Worm (Caenorhabditis elegans) whole organism, L1 larva: ENCODE results near the gene wht-7.
A peak's percentile ranks its signal among the peaks of the same experiment; 100 is the strongest.

Source experiments
- blmp-1 ChIP-seq: fragments of 150-350 bp; optimal IDR thresholded peaks from 2 replicates; lab custom pipeline; 2014; ENCODE audit warnings: missing biosample characterization, missing genetic modification characterization
- ceh-82 ChIP-seq, 3 experiments: fragments of 150-350 bp in 1 of 3; sonication (generic microtip) in 2 of 3; optimal IDR thresholded peaks; 2 replicates each; lab custom pipeline; 2014 to 2017; ENCODE audit warnings: missing biosample characterization in 3 of 3, missing genetic modification characterization in 3 of 3
- ceh-88 ChIP-seq: fragments of 200-800 bp; sonication (Bioruptor generic); IDR thresholded peaks from 2 replicates; pipeline ENCODE4 v1.3.6; 2022; ENCODE audit warnings: missing genetic modification characterization, missing compliant biosample characterization
- fkh-10 ChIP-seq: sonication (generic microtip); optimal IDR thresholded peaks from 2 replicates; lab custom pipeline; 2017; ENCODE audit warnings: missing biosample characterization, missing genetic modification reagents, missing genetic modification characterization
- grh-1 ChIP-seq: fragments of 200-800 bp; sonication (Bioruptor generic); IDR thresholded peaks from 2 replicates; pipeline ENCODE4 v1.3.6; 2022; ENCODE audit warnings: missing genetic modification reagents, missing genetic modification characterization, missing compliant biosample characterization
- hlh-4 ChIP-seq: sonication (generic microtip); optimal IDR thresholded peaks from 2 replicates; lab custom pipeline; 2016; ENCODE audit warnings: mild to moderate bottlenecking, missing genetic modification characterization, missing compliant biosample characterization
- nhr-28 ChIP-seq: fragments of 150-350 bp; optimal IDR thresholded peaks from 2 replicates; lab custom pipeline; 2014; ENCODE audit warnings: missing biosample characterization, missing genetic modification characterization
- pqm-1 ChIP-seq: sonication (generic microtip); optimal IDR thresholded peaks from 3 replicates; lab custom pipeline; 2017; ENCODE audit warnings: missing biosample characterization, missing genetic modification characterization
- snpc-4 ChIP-seq: fragments of 150-350 bp; optimal IDR thresholded peaks from 2 replicates; lab custom pipeline; 2014; ENCODE audit warnings: missing biosample characterization, missing genetic modification characterization
- unc-30 ChIP-seq: sonication (generic microtip); optimal IDR thresholded peaks from 2 replicates; lab custom pipeline; 2017; ENCODE audit warnings: missing biosample characterization, missing genetic modification characterization
- unc-86 ChIP-seq: sonication (generic microtip); optimal IDR thresholded peaks from 2 replicates; lab custom pipeline; 2016; ENCODE audit warnings: missing genetic modification characterization, missing compliant biosample characterization

DNA sequence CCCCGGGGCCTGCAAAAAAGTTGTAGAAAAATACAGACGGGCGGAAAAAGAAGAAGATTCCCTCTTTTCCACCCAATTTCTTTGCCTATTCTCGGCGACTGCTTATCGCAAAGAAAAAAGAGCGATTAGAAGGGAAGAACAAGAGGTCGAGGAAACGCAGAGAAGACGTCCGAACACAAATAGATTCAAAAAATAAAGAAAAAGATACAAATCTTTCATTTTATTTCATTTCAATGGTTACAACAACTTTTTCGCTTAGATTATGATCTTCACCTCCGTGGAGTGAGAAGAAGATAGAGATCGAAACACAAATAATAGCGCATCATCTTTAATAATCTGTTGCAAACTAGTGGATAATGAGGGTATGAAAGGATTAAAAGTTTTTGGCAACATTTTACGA is 17.3 kb downstream of the wht-7 start:
- TF ChIP-seq grh-1 (GFP tag; lab: Robert Waterston, UW) (no peak), nhr-28 (tag; lab: Kevin White, UChicago) (no peak), blmp-1 (tag; lab: Kevin White, UChicago) (peak; percentile 69), ceh-82 (tag; optimal IDR thresholded peaks at IDR 0.05; lab: Kevin White, UChicago) (no peak), ceh-88 (GFP tag; lab: Robert Waterston, UW) (no peak), unc-30 (tag; lab: Kevin White, UChicago) (no peak), unc-86 (tag; lab: Kevin White, UChicago) (no peak), snpc-4 (tag; lab: Kevin White, UChicago) (no peak), pqm-1 (tag; lab: Kevin White, UChicago) (no peak), fkh-10 (GFP tag; lab: Kevin White, UChicago) (no peak), hlh-4 (tag; lab: Kevin White, UChicago) (no peak)
